Fruit fly (Drosophila melanogaster): ENCODE measurements around the gene KFase.

The KFase gene

DNA sequence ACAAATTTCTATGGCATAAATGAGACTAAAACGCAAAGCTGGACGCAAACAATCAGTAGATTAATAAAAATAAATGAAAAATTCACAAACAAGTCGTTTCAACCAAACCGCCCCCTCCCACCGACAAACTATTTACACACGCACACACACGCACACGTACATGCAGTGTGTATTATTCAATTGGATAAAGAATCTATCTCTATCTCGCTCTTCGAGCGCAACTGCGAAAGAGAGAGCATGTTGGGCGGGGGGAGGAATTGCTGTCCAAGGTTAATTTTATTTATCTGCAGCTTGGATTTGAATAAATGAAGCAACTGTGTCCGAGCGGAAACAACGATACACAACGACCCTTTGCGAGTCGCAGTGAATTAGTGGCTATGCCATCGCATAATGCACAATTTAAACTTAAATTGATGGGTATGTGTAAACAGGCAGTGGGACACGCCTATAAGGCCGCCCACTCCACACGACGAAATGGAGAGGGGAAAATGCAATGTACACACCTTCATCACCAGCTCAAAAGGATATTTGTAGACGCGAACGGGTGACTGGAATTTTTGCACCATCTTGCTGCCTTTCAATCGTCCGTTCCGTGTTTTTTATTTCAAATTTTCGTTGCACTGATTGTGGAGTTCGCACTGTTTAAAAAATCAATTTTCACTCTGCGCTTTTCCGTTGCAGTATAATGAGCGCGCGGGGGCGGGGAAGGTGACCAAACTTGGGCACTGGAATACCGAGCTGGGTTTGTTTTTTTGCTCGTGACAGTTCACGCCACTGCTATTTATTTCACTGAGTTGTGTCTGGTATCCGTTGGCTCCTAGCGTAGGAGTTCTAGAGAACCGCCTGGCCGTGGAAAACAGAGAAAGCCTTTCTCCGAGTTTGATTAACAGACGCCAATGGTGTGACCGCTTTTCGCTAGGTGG, 33.3 kb downstream of the KFase start, which contains the start of gene retm:
Gene retm, minus strand, starts transcription at position 898 of the 923 bp plus-strand sequence.
- TF ChIP-seq Myc (optimal IDR thresholded peaks at IDR 0.05) (no peak), Dfd (GFP tag; optimal IDR thresholded peaks at IDR 0.05) (no peak), N (GFP tag; optimal IDR thresholded peaks at IDR 0.05) (peak; percentile 76), dl (GFP tag; optimal IDR thresholded peaks at IDR 0.05; ENCODE audit: insufficient read depth in 1 of 2, partially characterized antibody in 2 of 2) (no peak), brk (GFP tag; optimal IDR thresholded peaks at IDR 0.05) (no peak), fru (GFP tag; optimal IDR thresholded peaks at IDR 0.05) (peak; percentile 37), foxo (GFP tag; optimal IDR thresholded peaks at IDR 0.05) (peak in 1 of 2 experiments; percentile 18), GATAd (GFP tag; optimal IDR thresholded peaks at IDR 0.05) (no peak), sv (GFP tag; optimal IDR thresholded peaks at IDR 0.05) (no peak)

dm6 chr2L:6449753-6450152, 38.8 kb downstream of the KFase start:
- TF ChIP-seq Rel (GFP tag; optimal IDR thresholded peaks at IDR 0.05) (no peak), Rel (tag; optimal IDR thresholded peaks at IDR 0.05) (peak; percentile 47), Myc (optimal IDR thresholded peaks at IDR 0.05) (no peak)

- no peak for TF ChIP-seq fru (GFP tag; optimal IDR thresholded peaks at IDR 0.05)
- no peak for TF ChIP-seq CG32264 (GFP tag; optimal IDR thresholded peaks at IDR 0.05)
- no peak for TF ChIP-seq dsf (GFP tag; optimal IDR thresholded peaks at IDR 0.05; ENCODE audit: borderline replicate concordance)
- no peak for TF ChIP-seq dl (GFP tag; optimal IDR thresholded peaks at IDR 0.05; ENCODE audit: insufficient read depth in 1 of 2, partially characterized antibody in 2 of 2)
- TF ChIP-seq sv (GFP tag; optimal IDR thresholded peaks at IDR 0.05) = no peak
Measured at dm6 chr2L:6448334-6448703, 40.2 kb downstream of the KFase start, which contains the start of gene Acox3. Gene Acox3 (minus strand): TSS chr2L:6448403.

DNA sequence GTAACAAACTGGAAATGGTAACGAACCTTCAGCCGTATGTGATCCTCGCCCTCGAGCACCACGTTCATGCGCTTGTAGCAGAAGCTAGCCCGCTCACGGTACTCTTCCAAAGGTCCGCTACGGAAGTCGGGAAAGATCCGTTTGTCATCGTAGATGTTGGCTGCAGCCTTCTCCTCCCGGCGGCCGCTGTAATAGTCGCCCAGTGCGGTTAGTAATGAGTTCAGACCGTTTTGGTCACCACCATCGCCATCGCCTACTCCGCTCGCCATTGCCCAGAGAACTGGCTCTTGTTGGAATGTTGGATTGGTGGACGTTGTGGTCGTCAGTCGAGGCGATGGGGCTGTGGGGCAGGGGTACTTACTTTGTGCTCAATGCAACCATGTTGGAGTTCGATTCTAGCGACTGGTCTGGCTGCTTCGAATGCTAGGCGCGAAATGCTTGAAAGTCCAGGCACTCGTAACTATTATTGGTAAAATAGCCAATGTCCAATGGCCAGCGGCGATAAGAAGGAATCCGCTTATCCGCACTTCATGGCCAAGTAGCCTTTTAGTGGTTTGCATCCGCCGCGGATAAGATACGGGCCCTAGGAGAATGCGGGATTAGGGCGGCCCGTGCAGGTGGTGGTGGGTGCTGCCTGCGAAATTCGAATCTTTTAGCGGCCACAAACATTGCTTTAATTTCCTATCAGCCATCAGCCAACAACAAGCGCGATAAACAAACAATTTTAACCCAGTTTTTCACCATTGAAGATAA, 40.8 kb downstream of the KFase start:
- TF ChIP-seq Hr83 (GFP tag; optimal IDR thresholded peaks at IDR 0.05; ENCODE audit: poor library complexity, severe bottlenecking) (peak; percentile 58), Mio (GFP tag; optimal IDR thresholded peaks at IDR 0.05) (no peak), Dif (GFP tag; optimal IDR thresholded peaks at IDR 0.05; ENCODE audit: partially characterized antibody) (peak; percentile 10), CrebA (GFP tag; optimal IDR thresholded peaks at IDR 0.05; ENCODE audit: borderline replicate concordance) (no peak), rgr (GFP tag; optimal IDR thresholded peaks at IDR 0.05) (peak; percentile 16)
